Worm (Caenorhabditis elegans) whole organism, L4 larva: ENCODE measurements around the gene otpl-2.

Source experiments
- F49E8.2 ChIP-seq: sonication (generic microtip); optimal IDR thresholded peaks from 2 replicates; lab custom pipeline; 2016; ENCODE audit warnings: missing compliant biosample characterization, mild to moderate bottlenecking, missing genetic modification characterization, borderline replicate concordance
- R02D3.7 ChIP-seq: fragments of 150-350 bp; sonication (generic microtip); optimal IDR thresholded peaks from 3 replicates; lab custom pipeline; 2014; ENCODE audit warnings: missing biosample characterization, missing genetic modification characterization
- Y48G9A.11 ChIP-seq: fragments of 200-800 bp; sonication (Bioruptor generic); IDR thresholded peaks from 2 replicates; pipeline ENCODE4 v1.3.6; 2022; ENCODE audit warnings: missing genetic modification reagents, missing genetic modification characterization, missing compliant biosample characterization
- ZK337.2 ChIP-seq: fragments of 200-800 bp; sonication (Bioruptor generic); IDR thresholded peaks from 2 replicates; pipeline ENCODE4 v1.3.6; 2022; ENCODE audit warnings: missing genetic modification reagents, missing genetic modification characterization, missing compliant biosample characterization
- aha-1 ChIP-seq: fragments of 150-350 bp; peaks from one replicate; lab custom pipeline; 2014; ENCODE audit warnings: missing biosample characterization, missing genetic modification characterization
- ama-1 ChIP-seq: fragments of 150-350 bp; optimal IDR thresholded peaks from 2 replicates; lab custom pipeline; 2014; ENCODE audit warnings: inconsistent platforms, mixed read lengths
- ceh-32 ChIP-seq: sonication (generic microtip); optimal IDR thresholded peaks from 2 replicates; lab custom pipeline; 2016; ENCODE audit warnings: mild to moderate bottlenecking, missing genetic modification characterization, missing compliant biosample characterization; ENCODE audit not compliant: poor library complexity
- ceh-44 ChIP-seq: fragments of 200-800 bp; sonication (Bioruptor generic); IDR thresholded peaks from 2 replicates; pipeline ENCODE4 v1.3.6; 2022; ENCODE audit warnings: missing genetic modification reagents, missing genetic modification characterization, missing compliant biosample characterization
- ceh-62 ChIP-seq: sonication (generic microtip); optimal IDR thresholded peaks from 2 replicates; lab custom pipeline; 2017; ENCODE audit warnings: missing biosample characterization, missing genetic modification characterization
- ceh-82 ChIP-seq: sonication (generic microtip); optimal IDR thresholded peaks from 2 replicates; lab custom pipeline; 2017; ENCODE audit warnings: missing biosample characterization, missing genetic modification characterization
- daf-16 ChIP-seq, 3 experiments: sonication (generic microtip); optimal IDR thresholded peaks; 2 replicates each; lab custom pipeline; 2016 to 2017; ENCODE audit warnings: missing genetic modification characterization in 3 of 3, missing genetic modification reagents in 3 of 3, mild to moderate bottlenecking in 2 of 3, missing compliant biosample characterization in 2 of 3, missing biosample characterization in 1 of 3, moderate library complexity in 1 of 3
- gei-8 ChIP-seq: fragments of 200-800 bp; sonication (Bioruptor generic); optimal IDR thresholded peaks from 2 replicates; lab custom pipeline; 2018; ENCODE audit warnings: mild to moderate bottlenecking, missing genetic modification characterization, missing compliant biosample characterization
- hif-1 ChIP-seq, 2 experiments: sonication (generic microtip); optimal IDR thresholded peaks; 2 replicates each; lab custom pipeline; 2016 to 2017; ENCODE audit warnings: missing compliant biosample characterization in 2 of 2, missing genetic modification characterization in 2 of 2, missing genetic modification reagents in 2 of 2, missing genotype in 2 of 2, mild to moderate bottlenecking in 1 of 2
- hlh-11 ChIP-seq: fragments of 200-800 bp; sonication (Bioruptor generic); optimal IDR thresholded peaks from 2 replicates; lab custom pipeline; 2018; ENCODE audit warnings: mild to moderate bottlenecking, missing genetic modification characterization, missing compliant biosample characterization
- lim-7 ChIP-seq: fragments of 200-800 bp; sonication (Bioruptor generic); IDR thresholded peaks from 2 replicates; pipeline ENCODE4 v1.3.6; 2022; ENCODE audit warnings: missing genetic modification characterization, missing compliant biosample characterization
- lir-3 ChIP-seq: sonication (generic microtip); optimal IDR thresholded peaks from 2 replicates; lab custom pipeline; 2016; ENCODE audit warnings: mild to moderate bottlenecking, missing genetic modification characterization, missing compliant biosample characterization
- mdt-29 ChIP-seq: fragments of 200-800 bp; sonication (Bioruptor generic); IDR thresholded peaks from 2 replicates; pipeline ENCODE4 v1.3.6; 2022; ENCODE audit warnings: missing genetic modification reagents, missing genetic modification characterization, missing compliant biosample characterization
- mep-1 ChIP-seq: fragments of 150-350 bp; sonication (generic microtip); optimal IDR thresholded peaks from 3 replicates; lab custom pipeline; 2014; ENCODE audit warnings: missing biosample characterization, missing genetic modification characterization
- mes-2 ChIP-seq: sonication (generic microtip); optimal IDR thresholded peaks from 2 replicates; lab custom pipeline; 2016; ENCODE audit warnings: missing genotype, mild to moderate bottlenecking, missing genetic modification characterization, missing compliant biosample characterization; ENCODE audit not compliant: poor library complexity, severe bottlenecking
- mxl-3 ChIP-seq: fragments of 200-800 bp; sonication (Bioruptor generic); optimal IDR thresholded peaks from 2 replicates; lab custom pipeline; 2018; ENCODE audit warnings: mild to moderate bottlenecking, missing genetic modification characterization, missing compliant biosample characterization
- nhr-102 ChIP-seq: sonication (generic microtip); optimal IDR thresholded peaks from 2 replicates; lab custom pipeline; 2016; ENCODE audit warnings: mild to moderate bottlenecking, missing genetic modification characterization, moderate library complexity, missing compliant biosample characterization
- nhr-11 ChIP-seq: fragments of 150-350 bp; optimal IDR thresholded peaks from 2 replicates; lab custom pipeline; 2014; ENCODE audit warnings: missing biosample characterization, missing genetic modification characterization
- nhr-28 ChIP-seq: fragments of 150-350 bp; optimal IDR thresholded peaks from 2 replicates; lab custom pipeline; 2014; ENCODE audit warnings: missing biosample characterization, missing genetic modification characterization
- nhr-48 ChIP-seq: sonication (generic microtip); optimal IDR thresholded peaks from 2 replicates; lab custom pipeline; 2016; ENCODE audit warnings: mild to moderate bottlenecking, missing genetic modification characterization, missing compliant biosample characterization
- nhr-76 ChIP-seq: fragments of 150-350 bp; optimal IDR thresholded peaks from 2 replicates; lab custom pipeline; 2014; ENCODE audit warnings: missing biosample characterization, missing genetic modification characterization
- pha-4 ChIP-seq, 2 experiments: fragments of 150-350 bp in 1 of 2; fragments of 200-800 bp in 1 of 2; sonication (Bioruptor generic) in 1 of 2; IDR thresholded peaks in 1 of 2; optimal IDR thresholded peaks in 1 of 2; 2 replicates each; pipeline versions ENCODE4 v1.3.6 to Lab custom; 2014 to 2022; ENCODE audit warnings: missing genetic modification characterization in 2 of 2, missing genetic modification reagents in 2 of 2, missing biosample characterization in 1 of 2, missing compliant biosample characterization in 1 of 2
- php-3 ChIP-seq: fragments of 200-800 bp; sonication (Bioruptor generic); IDR thresholded peaks from 2 replicates; pipeline ENCODE4 v1.3.6; 2022; ENCODE audit warnings: missing genetic modification reagents, missing genetic modification characterization, missing compliant biosample characterization
- pqm-1 ChIP-seq: sonication (generic microtip); optimal IDR thresholded peaks from 2 replicates; lab custom pipeline; 2017; ENCODE audit warnings: missing biosample characterization, missing genetic modification characterization
- rbr-2 ChIP-seq: sonication (generic microtip); optimal IDR thresholded peaks from 2 replicates; lab custom pipeline; 2016; ENCODE audit warnings: missing genotype, missing genetic modification characterization, missing compliant biosample characterization
- sdz-12 ChIP-seq: fragments of 200-800 bp; sonication (Bioruptor generic); optimal IDR thresholded peaks from 2 replicates; lab custom pipeline; 2018; ENCODE audit warnings: mild to moderate bottlenecking, missing genetic modification characterization, missing compliant biosample characterization
- skn-1 ChIP-seq: fragments of 150-350 bp; optimal IDR thresholded peaks from 2 replicates; lab custom pipeline; 2014; ENCODE audit warnings: missing biosample characterization, missing genetic modification characterization
- snpc-4 ChIP-seq: fragments of 150-350 bp; optimal IDR thresholded peaks from 2 replicates; lab custom pipeline; 2014; ENCODE audit warnings: missing biosample characterization, missing genetic modification characterization
- spr-3 ChIP-seq: fragments of 200-800 bp; sonication (Bioruptor generic); optimal IDR thresholded peaks from 2 replicates; lab custom pipeline; 2018; ENCODE audit warnings: mild to moderate bottlenecking, missing genetic modification characterization, missing compliant biosample characterization
- unc-62 ChIP-seq, 3 experiments: fragments of 150-350 bp in 1 of 3; sonication (generic microtip); optimal IDR thresholded peaks in 2 of 3; peaks in 1 of 3; 1 replicate in 1 of 3; 2 replicates in 2 of 3; lab custom pipeline; 2014 to 2017; ENCODE audit warnings: missing biosample characterization in 3 of 3, missing genetic modification characterization in 3 of 3, missing genetic modification reagents in 3 of 3, missing genotype in 1 of 3
- zip-2 ChIP-seq: fragments of 150-350 bp; optimal IDR thresholded peaks from 2 replicates; lab custom pipeline; 2014; ENCODE audit warnings: missing biosample characterization, missing genetic modification characterization

otpl-2 gene

ce11 chrV:4029627-4030026, 43.9 kb upstream of the otpl-2 start (continued):
- TF ChIP-seq nhr-76 (tag; lab: Kevin White, UChicago) (no peak), hif-1 (tag; optimal IDR thresholded peaks at IDR 0.05; lab: Kevin White, UChicago) (no peak), mep-1 (tag; lab: Kevin White, UChicago) (no peak), skn-1 (tag; lab: Kevin White, UChicago) (no peak), lir-3 (tag; lab: Kevin White, UChicago) (no peak), nhr-48 (no peak), ceh-32 (tag; lab: Kevin White, UChicago) (no peak), php-3 (GFP tag; lab: Robert Waterston, UW) (no peak), rbr-2 (tag; lab: Kevin White, UChicago) (no peak), unc-62 (GFP tag; optimal IDR thresholded peaks at IDR 0.05 in 1 of 2; lab: Kevin White, UChicago) (no peak), unc-62 (tag; optimal IDR thresholded peaks at IDR 0.05; lab: Kevin White, UChicago) (no peak), zip-2 (tag; lab: Kevin White, UChicago) (no peak), spr-3 (GFP tag; lab: Kevin White, UChicago) (no peak), gei-8 (no peak), nhr-102 (tag; lab: Kevin White, UChicago) (no peak), ceh-44 (no peak), mes-2 (tag; lab: Kevin White, UChicago) (peak; percentile 31), ceh-82 (tag; lab: Kevin White, UChicago) (no peak), snpc-4 (tag; lab: Kevin White, UChicago) (no peak), pha-4 (GFP tag; IDR thresholded peaks at IDR 0.05; lab: Robert Waterston, UW) (no peak), pha-4 (tag; optimal IDR thresholded peaks at IDR 0.05; lab: Kevin White, UChicago) (no peak), lim-7 (GFP tag; lab: Robert Waterston, UW) (no peak), nhr-11 (tag; lab: Kevin White, UChicago) (no peak), F49E8.2 (tag; lab: Kevin White, UChicago) (no peak), nhr-28 (tag; lab: Kevin White, UChicago) (peak; percentile 1)

- no peak for TF ChIP-seq mdt-29 (GFP tag; lab: Robert Waterston, UW)
- TF ChIP-seq Y48G9A.11 (GFP tag; lab: Robert Waterston, UW), result no peak
- TF ChIP-seq spr-3 (GFP tag; lab: Kevin White, UChicago), result no peak
- TF ChIP-seq zip-2 (tag; lab: Kevin White, UChicago), result no peak
- no peak for TF ChIP-seq nhr-11 (tag; lab: Kevin White, UChicago)
- TF ChIP-seq sdz-12 (GFP tag; lab: Kevin White, UChicago), result no peak
- no peak for TF ChIP-seq R02D3.7 (tag; lab: Kevin White, UChicago)
- TF ChIP-seq F49E8.2 (tag; lab: Kevin White, UChicago), result no peak
- TF ChIP-seq hlh-11 (tag; lab: Kevin White, UChicago), result no peak
- TF ChIP-seq mxl-3, result no peak
- TF ChIP-seq rbr-2 (tag; lab: Kevin White, UChicago), result no peak
- no peak for TF ChIP-seq ama-1 (lab: Kevin White, UChicago)
- TF ChIP-seq ceh-44, result no peak
- no peak for TF ChIP-seq hif-1 (tag; optimal IDR thresholded peaks at IDR 0.05; lab: Kevin White, UChicago)
- TF ChIP-seq, all 104 proteins: peak for 0
These were observed 42.2 kb upstream of the otpl-2 start, which contains the start of gene cyp-35A4 for ce11 chrV:4031319-4031718. TSS of gene cyp-35A4 (plus strand) at chrV:4031619.

- peak; percentile 32 for TF ChIP-seq aha-1 (tag; lab: Kevin White, UChicago)
- no peak for TF ChIP-seq ceh-62
- TF ChIP-seq pqm-1 (tag; lab: Kevin White, UChicago), result peak; percentile 29
- no peak for TF ChIP-seq daf-16 (GFP tag; optimal IDR thresholded peaks at IDR 0.05; lab: Kevin White, UChicago)
- TF ChIP-seq daf-16 (tag; optimal IDR thresholded peaks at IDR 0.05; lab: Kevin White, UChicago), result peak; percentile 27
- no peak for TF ChIP-seq ZK337.2 (GFP tag; lab: Robert Waterston, UW)
- no peak for TF ChIP-seq pha-4 (GFP tag; IDR thresholded peaks at IDR 0.05; lab: Robert Waterston, UW)
- TF ChIP-seq pha-4 (tag; optimal IDR thresholded peaks at IDR 0.05; lab: Kevin White, UChicago), result no peak
- TF ChIP-seq zip-2 (tag; lab: Kevin White, UChicago), result peak; percentile 58
These were observed 39.3 kb upstream of the otpl-2 start, which contains the start of gene C49G7.7 for ce11 chrV:4034303-4034702. TSS of gene C49G7.7 (plus strand) at chrV:4034476.
